Worm (Caenorhabditis elegans): ENCODE data around the gene sad-1.

DNA sequence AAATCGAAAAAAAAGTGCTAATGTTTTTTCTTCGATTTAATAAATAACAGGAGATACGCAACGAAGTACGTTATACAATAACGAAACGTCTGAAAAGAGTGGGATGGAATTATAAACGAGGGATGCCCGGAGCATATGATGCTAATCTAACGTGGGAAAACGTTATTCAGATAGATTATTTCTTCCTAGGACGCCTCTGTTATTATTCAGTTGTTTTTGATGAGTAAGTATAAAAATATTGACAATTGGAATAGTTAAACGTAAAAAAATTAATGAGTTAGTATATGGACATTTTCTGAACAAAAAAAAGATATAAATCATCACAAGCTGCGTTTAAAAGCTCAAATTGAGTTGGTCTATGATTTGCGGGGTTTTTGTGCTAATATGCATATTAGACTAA is 15.7 kb downstream of the sad-1 start, which contains the start of gene srd-51:
- TF ChIP-seq ceh-36 (tag; optimal IDR thresholded peaks at IDR 0.05) (no peak), tbx-37 (GFP tag; conservative IDR thresholded peaks at IDR 0.05) (no peak), flt-1 (GFP tag; IDR thresholded peaks at IDR 0.05) (no peak), hnd-1 (tag; optimal IDR thresholded peaks at IDR 0.05) (no peak), hmbx-1 (tag; optimal IDR thresholded peaks at IDR 0.05) (no peak), pes-1 (GFP tag; IDR thresholded peaks at IDR 0.05) (no peak)
